Fruit fly (Drosophila melanogaster) whole organism, embryonic: Measurements from ENCODE around the gene Abl.

ENCODE experiments used
- BEAF-32 ChIP-seq: fragments of 200-800 bp; sonication (Bioruptor generic); optimal IDR thresholded peaks from 3 replicates; lab custom pipeline; 2017; ENCODE audit warnings: missing biosample characterization, missing genetic modification characterization, mild to moderate bottlenecking, moderate library complexity, missing genetic modification reagents
- CG10267 ChIP-seq: fragments of 200-800 bp; sonication (Bioruptor generic); optimal IDR thresholded peaks from 2 replicates; lab custom pipeline; 2018; ENCODE audit warnings: missing biosample characterization, mild to moderate bottlenecking, missing genetic modification characterization, moderate library complexity
- CG11504 ChIP-seq: fragments of 200-800 bp; sonication (Bioruptor generic); optimal IDR thresholded peaks from 3 replicates; lab custom pipeline; 2019; ENCODE audit warnings: missing biosample characterization, mild to moderate bottlenecking, missing genetic modification characterization, moderate library complexity
- CG11695 ChIP-seq: fragments of 200-800 bp; sonication (Bioruptor generic); IDR thresholded peaks from 3 replicates; pipeline ENCODE4 v1.3.6; 2022; ENCODE audit warnings: missing biosample characterization, missing genetic modification characterization
- CG12744 ChIP-seq: fragments of 200-800 bp; sonication (Bioruptor generic); optimal IDR thresholded peaks from 2 replicates; lab custom pipeline; 2016; ENCODE audit warnings: missing biosample characterization, missing genetic modification characterization
- CG14014 ChIP-seq: fragments of 200-800 bp; sonication (Bioruptor generic); IDR thresholded peaks from 2 replicates; pipeline ENCODE4 v1.3.6; 2022; ENCODE audit warnings: missing biosample characterization, missing genetic modification characterization
- CG14667 ChIP-seq: fragments of 200-800 bp; sonication (Bioruptor generic); IDR thresholded peaks from 2 replicates; pipeline ENCODE4 v1.3.6; 2022; ENCODE audit warnings: missing biosample characterization, missing genetic modification characterization
- CG14710 ChIP-seq: fragments of 200-800 bp; sonication (Bioruptor generic); optimal IDR thresholded peaks from 3 replicates; lab custom pipeline; 2019; ENCODE audit warnings: missing biosample characterization, mild to moderate bottlenecking, missing genetic modification characterization, moderate library complexity
- CG1603 ChIP-seq: fragments of 200-800 bp; sonication (Bioruptor generic); optimal IDR thresholded peaks from 2 replicates; lab custom pipeline; 2019; ENCODE audit warnings: missing biosample characterization, mild to moderate bottlenecking, missing genetic modification characterization, moderate library complexity
- CG17186 ChIP-seq: fragments of 200-800 bp; sonication (Bioruptor generic); optimal IDR thresholded peaks from 3 replicates; lab custom pipeline; 2017; ENCODE audit warnings: missing biosample characterization, missing genetic modification reagents, missing genetic modification characterization
- CG31441 ChIP-seq: fragments of 200-800 bp; sonication (Bioruptor generic); IDR thresholded peaks from 2 replicates; pipeline ENCODE4 v1.3.6; 2022; ENCODE audit warnings: missing biosample characterization, missing genetic modification characterization
- CG32767 ChIP-seq: fragments of 200-800 bp; sonication (Bioruptor generic); IDR thresholded peaks from 2 replicates; pipeline ENCODE4 v1.3.6; 2022; ENCODE audit warnings: missing biosample characterization, missing genetic modification characterization
- CG6175 ChIP-seq: fragments of 200-800 bp; sonication (Bioruptor generic); IDR thresholded peaks from 3 replicates; pipeline ENCODE4 v1.3.6; 2022; ENCODE audit warnings: missing biosample characterization, missing genetic modification characterization
- CG6689 ChIP-seq: fragments of 200-800 bp; sonication (Bioruptor generic); IDR thresholded peaks from 2 replicates; pipeline ENCODE4 v1.3.6; 2022; ENCODE audit warnings: missing biosample characterization, missing genetic modification characterization
- CG9932 ChIP-seq: fragments of 200-800 bp; sonication (Bioruptor generic); IDR thresholded peaks from 2 replicates; pipeline ENCODE4 v1.3.6; 2022; ENCODE audit warnings: missing biosample characterization, missing genetic modification characterization
- D19B ChIP-seq: fragments of 200-800 bp; sonication (Bioruptor generic); optimal IDR thresholded peaks from 2 replicates; lab custom pipeline; 2017; ENCODE audit warnings: missing biosample characterization, mild to moderate bottlenecking, missing genetic modification characterization
- Deaf1 ChIP-seq: fragments of 200-800 bp; optimal IDR thresholded peaks from 3 replicates; lab custom pipeline; 2019; ENCODE audit warnings: missing biosample characterization, mild to moderate bottlenecking, missing genetic modification characterization, moderate library complexity
- Dfd ChIP-seq, 2 experiments: fragments of >200 bp; optimal IDR thresholded peaks; 2 replicates each; lab custom pipeline; 2017; ENCODE audit warnings: missing biosample characterization in 2 of 2, missing genetic modification characterization in 2 of 2
- Doc2 ChIP-seq: fragments of 200-800 bp; sonication (Bioruptor generic); IDR thresholded peaks from 2 replicates; pipeline ENCODE4 v1.3.6; 2022; ENCODE audit warnings: missing biosample characterization, missing genetic modification characterization
- Ets65A ChIP-seq: fragments of 200-800 bp; sonication (Bioruptor generic); peaks from one replicate; lab custom pipeline; 2016; ENCODE audit warnings: missing biosample characterization, missing genetic modification characterization
- Fer3 ChIP-seq: fragments of 200-800 bp; sonication (Bioruptor generic); optimal IDR thresholded peaks from 2 replicates; lab custom pipeline; 2018; ENCODE audit warnings: missing biosample characterization, mild to moderate bottlenecking, missing genetic modification characterization, moderate library complexity
- GATAe ChIP-seq: fragments of 200-800 bp; sonication (Bioruptor generic); conservative IDR thresholded peaks from 2 replicates; pipeline ENCODE4 v1.3.6; 2022; ENCODE audit warnings: missing biosample characterization, missing genetic modification characterization
- Gsc ChIP-seq: fragments of 200-800 bp; sonication (Bioruptor generic); IDR thresholded peaks from 2 replicates; pipeline ENCODE4 v1.3.6; 2022; ENCODE audit warnings: missing biosample characterization, missing genetic modification characterization
- Gug ChIP-seq: fragments of 200-800 bp; sonication (Bioruptor generic); IDR thresholded peaks from 4 replicates; pipeline ENCODE4 v1.3.6; 2022; ENCODE audit warnings: missing biosample characterization, missing genetic modification characterization
- HLHmδ ChIP-seq: fragments of 200-800 bp; sonication (Bioruptor generic); optimal IDR thresholded peaks from 2 replicates; lab custom pipeline; 2018; ENCODE audit warnings: missing biosample characterization, mild to moderate bottlenecking, missing genetic modification characterization, moderate library complexity
- MBD-R2 ChIP-seq: fragments of 200-800 bp; sonication (Bioruptor generic); IDR thresholded peaks from 2 replicates; pipeline ENCODE4 v1.3.6; 2022; ENCODE audit warnings: missing biosample characterization, missing genetic modification characterization
- MESR4 ChIP-seq: fragments of 200-800 bp; sonication (Bioruptor generic); optimal IDR thresholded peaks from 2 replicates; lab custom pipeline; 2018; ENCODE audit warnings: missing biosample characterization, mild to moderate bottlenecking, missing genetic modification characterization, moderate library complexity
- Mad ChIP-seq: fragments of 200-800 bp; sonication (Bioruptor generic); optimal IDR thresholded peaks from 2 replicates; lab custom pipeline; 2016; ENCODE audit warnings: missing biosample characterization, missing genetic modification characterization
- Mes4 ChIP-seq: fragments of 200-800 bp; sonication (Bioruptor generic); optimal IDR thresholded peaks from 2 replicates; lab custom pipeline; 2016; ENCODE audit warnings: missing biosample characterization, missing genetic modification characterization
- NK7.1 ChIP-seq: fragments of 200-800 bp; sonication (Bioruptor generic); optimal IDR thresholded peaks from 3 replicates; lab custom pipeline; 2016; ENCODE audit warnings: missing biosample characterization, missing genetic modification characterization
- Nf-YA ChIP-seq: fragments of 200-800 bp; sonication (Bioruptor generic); IDR thresholded peaks from 2 replicates; pipeline ENCODE4 v1.3.6; 2022; ENCODE audit warnings: missing biosample characterization, missing genetic modification characterization
- Nf-YB ChIP-seq: fragments of 200-800 bp; sonication (Bioruptor generic); optimal IDR thresholded peaks from 3 replicates; lab custom pipeline; 2019; ENCODE audit warnings: missing biosample characterization, mild to moderate bottlenecking, missing genetic modification characterization, moderate library complexity
- Oaz ChIP-seq: fragments of 200-800 bp; sonication (Bioruptor generic); IDR thresholded peaks from 2 replicates; pipeline ENCODE4 v1.3.6; 2022; ENCODE audit warnings: missing biosample characterization, missing genetic modification characterization
- Stat92E ChIP-seq, 3 experiments: fragments of >200 bp in 2 of 3; fragments of 200-800 bp in 1 of 3; sonication (Bioruptor generic) in 1 of 3; optimal IDR thresholded peaks; 2 replicates each; lab custom pipeline; 2017 to 2019; ENCODE audit warnings: missing biosample characterization in 3 of 3, missing genetic modification characterization in 3 of 3, mild to moderate bottlenecking in 1 of 3, moderate library complexity in 1 of 3
- caup ChIP-seq: fragments of 200-800 bp; sonication (Bioruptor generic); optimal IDR thresholded peaks from 3 replicates; lab custom pipeline; 2017; ENCODE audit warnings: missing biosample characterization, mild to moderate bottlenecking, missing genetic modification characterization, moderate library complexity; ENCODE audit not compliant: severe bottlenecking
- chinmo ChIP-seq: fragments of 200-800 bp; sonication (Bioruptor generic); IDR thresholded peaks from 4 replicates; pipeline ENCODE4 v1.3.6; 2022; ENCODE audit warnings: missing biosample characterization, missing genetic modification characterization; ENCODE audit not compliant: partially characterized antibody
- cwo ChIP-seq: fragments of 200-800 bp; sonication (Bioruptor generic); optimal IDR thresholded peaks from 3 replicates; lab custom pipeline; 2017; ENCODE audit warnings: missing biosample characterization, missing genetic modification characterization, mild to moderate bottlenecking, moderate library complexity, missing genetic modification reagents
- danr ChIP-seq: fragments of 200-800 bp; sonication (Bioruptor generic); IDR thresholded peaks from 2 replicates; pipeline ENCODE4 v1.3.6; 2022; ENCODE audit warnings: missing biosample characterization, missing genetic modification characterization
- grn ChIP-seq: fragments of 200-800 bp; sonication (Bioruptor generic); optimal IDR thresholded peaks from 3 replicates; lab custom pipeline; 2017; ENCODE audit warnings: missing biosample characterization, missing genetic modification characterization
- lmd ChIP-seq: fragments of 200-800 bp; sonication (Bioruptor generic); IDR thresholded peaks from 2 replicates; pipeline ENCODE4 v1.3.6; 2022; ENCODE audit warnings: missing biosample characterization, missing genetic modification characterization
- org-1 ChIP-seq: fragments of 200-800 bp; sonication (Bioruptor generic); optimal IDR thresholded peaks from 2 replicates; lab custom pipeline; 2017; ENCODE audit warnings: missing biosample characterization, missing genetic modification characterization
- pfk ChIP-seq: fragments of 200-800 bp; sonication (Bioruptor generic); optimal IDR thresholded peaks from 2 replicates; lab custom pipeline; 2018; ENCODE audit warnings: missing biosample characterization, mild to moderate bottlenecking, missing genetic modification characterization, moderate library complexity
- pho ChIP-seq: fragments of 200-800 bp; sonication (Bioruptor generic); optimal IDR thresholded peaks from 2 replicates; lab custom pipeline; 2016; ENCODE audit warnings: missing biosample characterization, missing genetic modification characterization
- slp2 ChIP-seq: fragments of 200-800 bp; sonication (Bioruptor generic); optimal IDR thresholded peaks from 2 replicates; lab custom pipeline; 2016; ENCODE audit warnings: missing biosample characterization, missing genetic modification characterization
- ttk ChIP-seq: fragments of 200-800 bp; sonication (Bioruptor generic); IDR thresholded peaks from 2 replicates; pipeline ENCODE4 v2.1.2; 2022; ENCODE audit warnings: missing biosample characterization, missing genetic modification characterization
- yki ChIP-seq: fragments of >200 bp; optimal IDR thresholded peaks from 3 replicates; lab custom pipeline; 2018
- z ChIP-seq: fragments of 200-800 bp; sonication (Bioruptor generic); IDR thresholded peaks from 3 replicates; pipeline ENCODE4 v1.3.6; 2022; ENCODE audit warnings: missing biosample characterization, missing genetic modification characterization
- zen2 ChIP-seq: fragments of 200-800 bp; sonication (Bioruptor generic); IDR thresholded peaks from 3 replicates; pipeline ENCODE4 v1.3.6; 2022; ENCODE audit warnings: missing biosample characterization, missing genetic modification characterization; ENCODE audit not compliant: partially characterized antibody
- zfh1 ChIP-seq: fragments of 200-800 bp; sonication (Bioruptor generic); IDR thresholded peaks from 3 replicates; pipeline ENCODE4 v1.3.6; 2022; ENCODE audit warnings: missing biosample characterization, missing genetic modification characterization

Gene Abl

dm6 chr3L:16659959-16660870, 12.5 kb upstream of the Abl start (continued):
- peak; percentile 83 for TF ChIP-seq Deaf1
- TF ChIP-seq cwo (GFP tag; lab: Kevin White, UChicago): peak; percentile 95
- peak; percentile 95 for TF ChIP-seq CG32767
- TF ChIP-seq CG6689 (GFP tag; lab: Robert Waterston, UW): peak; percentile 95
- peak; percentile 82 for TF ChIP-seq Doc2 (GFP tag; lab: Robert Waterston, UW)
- peak; percentile 85; the same call in 3 of the 4 replicates for TF ChIP-seq chinmo (GFP tag; lab: Robert Waterston, UW)
- peak; percentile 98 for TF ChIP-seq CG11504 (tag; lab: Kevin White, UChicago)
- peak; percentile 77 for TF ChIP-seq Mes4
- TF ChIP-seq yki (lab: Kevin White, UChicago): no peak
- TF ChIP-seq Gug (GFP tag; lab: Robert Waterston, UW): peak; percentile 97
- TF ChIP-seq CG14710 (tag; lab: Kevin White, UChicago): peak; percentile 97
- no peak for TF ChIP-seq Dfd (GFP tag; optimal IDR thresholded peaks at IDR 0.05; lab: Kevin White, UChicago)
- TF ChIP-seq ttk (GFP tag; lab: Robert Waterston, UW): peak; percentile 93
- peak; percentile 94 for TF ChIP-seq CG11695 (GFP tag; lab: Robert Waterston, UW)
- TF ChIP-seq CG31441 (GFP tag; lab: Robert Waterston, UW): peak; percentile 99
- peak; percentile 8 for TF ChIP-seq pfk (GFP tag; lab: Kevin White, UChicago)
- TF ChIP-seq NK7.1 (GFP tag; lab: Kevin White, UChicago): peak; percentile 86
- TF ChIP-seq org-1 (GFP tag; lab: Kevin White, UChicago): peak; percentile 97
- TF ChIP-seq Nf-YB: peak; percentile 86
- TF ChIP-seq GATAe (GFP tag; lab: Robert Waterston, UW): peak; percentile 83
- no peak for TF ChIP-seq HLHmδ (GFP tag; lab: Kevin White, UChicago)
- peak; percentile 84 for TF ChIP-seq slp2 (GFP tag; lab: Kevin White, UChicago)
- TF ChIP-seq zen2 (GFP tag; lab: Robert Waterston, UW): no peak
- TF ChIP-seq zfh1: peak; percentile 89
- TF ChIP-seq CG6175: peak; percentile 83
- TF ChIP-seq caup (GFP tag; lab: Kevin White, UChicago): peak; percentile 97
- peak; percentile 89 for TF ChIP-seq pho (GFP tag; lab: Kevin White, UChicago)
- TF ChIP-seq MBD-R2 (GFP tag; lab: Robert Waterston, UW): peak; percentile 76
- peak; percentile 95 for TF ChIP-seq Fer3
- TF ChIP-seq z (GFP tag; lab: Robert Waterston, UW): 0 out of 3 replicates have a peak, but pooled peaks have one; percentile 36
- peak; percentile 91 for TF ChIP-seq CG14667 (GFP tag; lab: Robert Waterston, UW)
- peak; percentile 4 for TF ChIP-seq BEAF-32 (GFP tag; lab: Kevin White, UChicago)
- TF ChIP-seq lmd: peak; percentile 98
- peak; percentile 91 for TF ChIP-seq CG9932 (GFP tag; lab: Robert Waterston, UW)
- peak; percentile 92 for TF ChIP-seq danr (GFP tag; lab: Robert Waterston, UW)
- peak; percentile 81 for TF ChIP-seq CG17186 (GFP tag; lab: Kevin White, UChicago)
- TF ChIP-seq CG10267: peak; percentile 93
- peak; percentile 30 for TF ChIP-seq MESR4 (GFP tag; lab: Kevin White, UChicago)
- peak in 1 of 3 experiments; percentile 92 for TF ChIP-seq Stat92E (GFP tag; optimal IDR thresholded peaks at IDR 0.05; lab: Kevin White, UChicago)
- TF ChIP-seq CG12744 (GFP tag; lab: Kevin White, UChicago): peak; percentile 82
- peak; percentile 91 for TF ChIP-seq D19B (GFP tag; lab: Kevin White, UChicago)
- TF ChIP-seq grn (GFP tag; lab: Kevin White, UChicago): peak; percentile 74
- TF ChIP-seq CG1603 (tag; lab: Kevin White, UChicago): peak; percentile 87
- peak; percentile 90 for TF ChIP-seq Mad
- peak; percentile 99 for TF ChIP-seq Ets65A (GFP tag; lab: Kevin White, UChicago)
- TF ChIP-seq Oaz (GFP tag; lab: Robert Waterston, UW): peak; percentile 87
- peak; percentile 92 for TF ChIP-seq Nf-YA (GFP tag; lab: Robert Waterston, UW)
- peak; percentile 90 for TF ChIP-seq Gsc (GFP tag; lab: Robert Waterston, UW)
- peak; percentile 94 for TF ChIP-seq CG14014 (GFP tag; lab: Robert Waterston, UW)
